Worm (Caenorhabditis elegans): ENCODE measurements around the gene cdc-25.4.

The cdc-25.4 gene

DNA sequence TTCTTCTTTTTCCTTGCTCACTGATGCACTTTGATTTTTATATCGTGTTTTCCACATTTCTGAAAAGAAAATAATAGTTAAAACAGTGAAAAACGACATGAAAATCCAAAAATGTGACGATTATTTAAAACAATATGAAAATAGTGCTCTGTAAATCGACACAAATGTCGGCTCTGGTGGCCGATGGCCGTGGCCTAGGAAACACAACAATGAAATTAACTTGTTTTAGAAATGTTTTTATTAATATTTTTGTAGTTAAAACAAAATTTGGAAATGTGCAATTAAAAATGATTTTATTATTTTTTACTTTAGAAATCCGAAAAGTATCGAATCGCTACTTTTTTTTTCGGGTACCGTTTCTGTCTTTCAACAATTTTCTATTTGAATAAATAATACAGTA is 11.5 kb upstream of the cdc-25.4 start, which contains the start of gene arv-1 (continued):
- TF ChIP-seq nhr-28 (tag; optimal IDR thresholded peaks at IDR 0.05) (no peak), C04F5.9 (tag; optimal IDR thresholded peaks at IDR 0.05) (peak; percentile 52), elt-3 (tag; optimal IDR thresholded peaks at IDR 0.05) (peak in 1 of 6 experiments; percentile 51), nhr-90 (tag; optimal IDR thresholded peaks at IDR 0.05; ENCODE audit: poor library complexity) (peak; percentile 81), nhr-76 (tag; optimal IDR thresholded peaks at IDR 0.05) (no peak), snu-23 (GFP tag; optimal IDR thresholded peaks at IDR 0.05) (peak; percentile 70), skn-1 (tag; optimal IDR thresholded peaks at IDR 0.05) (peak; percentile 5), ceh-63 (GFP tag; optimal IDR thresholded peaks at IDR 0.05) (no peak), vab-15 (tag; optimal IDR thresholded peaks at IDR 0.05) (no peak), alr-1 (tag; optimal IDR thresholded peaks at IDR 0.05; ENCODE audit: borderline replicate concordance) (no peak), hlh-4 (tag; optimal IDR thresholded peaks at IDR 0.05) (no peak), pax-3 (tag; optimal IDR thresholded peaks at IDR 0.05) (peak; percentile 72), C34B4.2 (tag; optimal IDR thresholded peaks at IDR 0.05) (no peak), unc-130 (tag; optimal IDR thresholded peaks at IDR 0.05) (peak; percentile 66), nhr-47 (tag; optimal IDR thresholded peaks at IDR 0.05) (peak; percentile 75), unc-86 (tag; optimal IDR thresholded peaks at IDR 0.05) (peak; percentile 42), nhr-20 (tag; optimal IDR thresholded peaks at IDR 0.05) (peak; percentile 71), ama-1 (optimal IDR thresholded peaks at IDR 0.05) (no peak), swsn-7 (tag; optimal IDR thresholded peaks at IDR 0.05) (peak; percentile 61), lir-3 (tag; optimal IDR thresholded peaks at IDR 0.05; ENCODE audit: poor library complexity) (peak; percentile 89), zag-1 (tag; optimal IDR thresholded peaks at IDR 0.05) (no peak), tlp-1 (tag; optimal IDR thresholded peaks at IDR 0.05) (no peak), ets-5 (GFP tag; IDR thresholded peaks at IDR 0.05) (no peak), lin-15B (tag; optimal IDR thresholded peaks at IDR 0.05) (peak; percentile 49), dsc-1 (tag; optimal IDR thresholded peaks at IDR 0.05) (peak; percentile 65), blmp-1 (tag; optimal IDR thresholded peaks at IDR 0.05) (peak; percentile 63), fkh-4 (tag; optimal IDR thresholded peaks at IDR 0.05; ENCODE audit: borderline replicate concordance) (peak; percentile 79), ces-1 (GFP tag; optimal IDR thresholded peaks at IDR 0.05) (no peak), nhr-84 (tag; optimal IDR thresholded peaks at IDR 0.05) (no peak), nhr-237 (tag; optimal IDR thresholded peaks at IDR 0.05) (no peak), fkh-10 (GFP tag; optimal IDR thresholded peaks at IDR 0.05) (no peak), lin-13 (GFP tag; optimal IDR thresholded peaks at IDR 0.05) (no peak)

DNA sequence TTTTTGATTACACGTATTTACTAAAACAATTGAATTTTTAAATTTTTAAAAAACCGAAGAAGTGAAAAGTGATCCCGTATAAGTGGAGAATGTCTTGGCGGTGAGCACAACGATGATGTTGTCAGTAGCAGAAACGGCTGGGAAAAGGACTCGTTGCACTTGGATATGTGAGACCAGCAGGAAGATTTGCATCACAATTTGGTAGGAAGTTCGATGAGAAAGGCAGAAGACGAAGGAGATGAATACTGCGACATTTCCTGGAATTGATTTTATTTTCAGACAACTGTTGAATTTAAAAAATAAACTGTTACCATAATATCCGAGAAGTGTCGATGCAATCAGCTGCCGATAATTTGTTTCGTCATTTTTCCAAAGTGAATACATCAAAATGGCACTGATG is 10.6 kb upstream of the cdc-25.4 start, which contains the start of gene R05H5.4:
R05H5.4 (minus strand) TSS at position 101 of the 400 bp plus-strand sequence.
- TF ChIP-seq sox-4 (tag; optimal IDR thresholded peaks at IDR 0.05) (no peak), xbp-1 (tag; optimal IDR thresholded peaks at IDR 0.05) (no peak), jun-1 (tag; optimal IDR thresholded peaks at IDR 0.05) (no peak), Y116A8C.19 (tag; optimal IDR thresholded peaks at IDR 0.05; ENCODE audit: borderline replicate concordance) (no peak), C34B4.2 (tag; optimal IDR thresholded peaks at IDR 0.05) (no peak), nhr-85 (tag) (no peak), fkh-4 (tag; optimal IDR thresholded peaks at IDR 0.05; ENCODE audit: borderline replicate concordance) (no peak), unc-30 (tag; optimal IDR thresholded peaks at IDR 0.05) (no peak), ceh-82 (tag; optimal IDR thresholded peaks at IDR 0.05) (no peak), lin-35 (GFP tag; optimal IDR thresholded peaks at IDR 0.05) (no peak), blmp-1 (tag; optimal IDR thresholded peaks at IDR 0.05) (no peak), pax-3 (tag; optimal IDR thresholded peaks at IDR 0.05) (no peak)

DNA sequence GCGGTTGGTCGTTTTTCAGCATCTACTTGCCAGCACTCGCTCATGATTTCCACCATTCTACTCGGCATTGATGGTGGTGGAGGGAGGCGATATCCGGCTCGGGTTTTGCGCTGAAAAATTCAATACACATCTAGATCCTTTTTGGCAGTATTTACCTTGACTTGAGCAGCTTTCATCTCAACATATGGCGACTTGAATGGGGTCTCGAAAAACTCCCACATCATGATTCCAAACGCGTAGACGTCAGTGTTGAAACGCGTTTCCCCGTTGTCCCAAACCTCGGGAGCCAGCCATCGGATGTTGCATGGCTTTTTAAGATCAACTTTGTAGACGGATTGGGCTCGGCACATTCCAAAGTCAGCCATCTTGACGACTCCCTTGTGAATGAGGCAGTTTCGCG is 9.2 kb upstream of the cdc-25.4 start:
- no peak for TF ChIP-seq tlp-1 (tag; optimal IDR thresholded peaks at IDR 0.05)
- TF ChIP-seq efl-1 (optimal IDR thresholded peaks at IDR 0.05): no peak
- no peak for TF ChIP-seq efl-1 (GFP tag; optimal IDR thresholded peaks at IDR 0.05 in 1 of 2)

Data from whole organism, L1 larva.